Worm (Caenorhabditis elegans) whole organism, L3 larva: ENCODE results near the gene F47E1.1.

Experiments used
- egl-5 ChIP-seq: fragments of 150-350 bp; optimal IDR thresholded peaks from 2 replicates; lab custom pipeline; 2017; ENCODE audit warnings: missing biosample characterization, missing genetic modification reagents, missing genetic modification characterization, inconsistent platforms
- nhr-28 ChIP-seq: fragments of 150-350 bp; optimal IDR thresholded peaks from 2 replicates; lab custom pipeline; 2014; ENCODE audit warnings: missing biosample characterization, missing genetic modification characterization
- nhr-43 ChIP-seq: sonication (generic microtip); optimal IDR thresholded peaks from 2 replicates; lab custom pipeline; 2016; ENCODE audit warnings: mild to moderate bottlenecking, missing genetic modification characterization, missing compliant biosample characterization; ENCODE audit not compliant: poor library complexity, severe bottlenecking

- TF ChIP-seq nhr-28 (no peak), egl-5 (tag; lab: Kevin White, UChicago) (no peak), nhr-43 (tag; lab: Kevin White, UChicago) (no peak)
Measured at ce11 chrX:9102150-9102549, 25.2 kb downstream of the F47E1.1 start.
